Fruit fly (Drosophila melanogaster): ENCODE data around the gene snRNP-U1-C.
A peak's percentile ranks its signal among the peaks of the same experiment; 100 is the strongest.

snRNP-U1-C gene

DNA sequence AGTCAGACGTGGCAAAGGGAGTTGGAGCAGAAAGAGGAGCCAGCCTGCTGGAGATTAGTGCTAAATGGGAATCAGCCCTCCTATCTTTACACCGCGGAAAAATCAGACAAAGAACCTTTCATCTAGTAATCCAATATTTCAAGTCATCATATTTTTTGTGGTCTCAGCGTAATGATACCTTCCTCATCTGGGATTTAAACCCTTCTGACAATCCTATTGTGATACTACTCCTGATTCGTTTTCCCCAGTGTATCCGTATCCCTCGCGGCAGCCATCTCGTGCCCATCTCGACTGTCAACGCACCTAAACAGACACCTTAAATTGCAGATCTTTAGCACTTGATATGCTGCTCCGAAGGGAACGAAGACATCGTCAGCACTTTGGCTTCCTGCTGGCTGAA lies 14.9 kb upstream of the snRNP-U1-C start:
- TF ChIP-seq CG17801 (GFP tag; optimal IDR thresholded peaks at IDR 0.05; ENCODE audit: partially characterized antibody) = no peak

DNA sequence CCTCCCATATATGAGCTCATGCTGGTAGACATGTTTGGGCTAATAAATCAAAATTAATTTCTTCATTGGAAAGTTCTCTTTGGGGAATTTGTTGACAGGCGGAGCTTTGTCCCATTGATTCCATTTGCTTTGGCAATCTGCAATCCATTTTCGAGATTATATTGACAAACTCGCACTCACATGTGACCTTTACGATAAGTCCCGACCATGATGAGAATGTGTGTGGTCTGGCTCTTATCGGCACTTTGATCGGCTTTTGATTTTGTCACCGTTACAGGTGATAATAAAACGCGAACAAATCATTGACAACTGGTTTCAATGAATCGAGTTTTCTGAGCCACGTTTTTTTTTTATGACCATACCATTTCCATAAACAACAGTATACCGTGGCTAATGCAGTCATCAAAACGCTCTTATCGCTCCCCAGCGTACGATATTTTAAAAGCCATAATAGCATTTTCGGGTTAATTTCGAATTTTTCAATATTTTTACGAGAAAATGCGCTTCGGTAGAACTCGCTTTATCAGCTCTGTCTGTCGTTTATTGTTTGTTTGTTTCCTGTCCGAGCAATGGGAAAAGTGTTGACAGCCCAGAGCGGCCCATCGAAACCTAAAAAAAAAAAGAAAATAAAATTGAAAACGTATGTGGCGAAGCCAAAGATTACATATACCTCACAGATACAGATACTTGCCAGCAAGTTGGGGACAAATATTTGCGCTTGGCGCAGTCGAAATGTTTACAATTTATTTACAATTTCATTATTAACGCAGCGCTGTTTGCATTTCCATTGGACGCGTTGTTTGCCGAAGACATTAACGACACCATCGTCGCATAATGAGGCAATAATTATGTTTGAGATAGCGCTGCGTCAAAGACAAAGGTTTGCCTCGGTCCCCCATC lies 14.2 kb upstream of the snRNP-U1-C start:
- TF ChIP-seq CG17801 (GFP tag; optimal IDR thresholded peaks at IDR 0.05; ENCODE audit: partially characterized antibody) = no peak

dm6 chr3R:18995556-18996272 lies 12.3 kb upstream of the snRNP-U1-C start:
- no peak for TF ChIP-seq CG17801 (GFP tag; optimal IDR thresholded peaks at IDR 0.05; ENCODE audit: partially characterized antibody)

DNA sequence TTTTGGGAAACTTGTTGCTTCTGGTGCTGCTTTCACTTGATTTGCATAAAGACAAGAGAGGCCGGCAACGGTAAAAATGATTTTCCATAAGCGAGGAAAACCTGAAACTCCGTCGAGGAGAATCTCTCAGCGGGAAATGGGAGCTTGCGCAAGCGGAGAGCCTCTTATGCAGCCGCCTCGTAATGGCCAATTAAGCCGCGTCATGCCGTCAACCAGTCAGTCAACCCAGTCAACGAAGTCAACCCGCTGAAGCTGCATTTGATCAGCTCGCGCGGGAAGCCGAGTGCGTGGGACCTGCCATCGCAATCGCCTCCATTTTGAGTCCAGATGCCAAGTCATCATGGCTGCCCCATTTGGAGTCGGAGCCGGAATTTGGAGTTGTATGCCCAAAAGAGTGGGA lies 9.7 kb upstream of the snRNP-U1-C start:
- TF ChIP-seq CG17801 (GFP tag; optimal IDR thresholded peaks at IDR 0.05; ENCODE audit: partially characterized antibody) = no peak

dm6 chr3R:18991721-18992120 lies 8.3 kb upstream of the snRNP-U1-C start:
- TF ChIP-seq CG17801 (GFP tag; optimal IDR thresholded peaks at IDR 0.05; ENCODE audit: partially characterized antibody) = no peak

DNA sequence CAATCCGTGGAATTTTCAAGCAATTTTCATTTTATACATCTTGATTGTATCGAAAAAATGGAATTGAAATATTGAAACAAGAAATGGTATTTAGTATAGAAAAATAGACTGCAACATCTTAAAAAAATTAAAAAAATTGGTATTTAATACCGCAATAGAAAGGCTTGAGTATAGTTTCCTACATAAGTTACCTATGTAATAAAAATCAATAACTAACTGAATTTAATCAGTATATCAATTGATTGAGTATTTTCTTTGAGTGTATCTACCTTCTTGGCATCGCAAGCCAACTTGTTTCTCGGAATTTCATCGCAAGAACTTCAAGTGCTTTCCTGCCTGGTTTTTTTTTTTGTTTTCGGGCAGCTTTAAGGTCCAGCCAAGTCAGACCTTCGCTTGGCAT lies 7.1 kb upstream of the snRNP-U1-C start:
- TF ChIP-seq CG17801 (GFP tag; optimal IDR thresholded peaks at IDR 0.05; ENCODE audit: partially characterized antibody) = no peak

DNA sequence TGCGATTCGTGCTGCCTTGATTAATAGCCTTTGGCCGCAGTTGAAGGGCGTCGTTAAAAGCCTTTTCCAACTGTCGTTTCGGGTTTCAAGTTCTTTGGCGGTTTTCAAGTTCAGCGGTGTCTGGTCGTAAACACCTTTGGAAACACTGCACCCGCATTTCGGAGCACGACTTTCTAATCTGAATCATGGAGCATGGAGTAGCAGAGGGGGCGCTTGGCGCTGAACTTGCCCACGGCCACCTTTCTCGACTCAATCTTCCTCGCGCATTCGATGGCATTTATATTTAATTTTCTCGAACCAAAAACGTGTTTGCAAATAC lies 6.3 kb upstream of the snRNP-U1-C start:
- TF ChIP-seq CG17801 (GFP tag; optimal IDR thresholded peaks at IDR 0.05; ENCODE audit: partially characterized antibody) = no peak

dm6 chr3R:18988957-18989818 lies 5.7 kb upstream of the snRNP-U1-C start:
- TF ChIP-seq CG17801 (GFP tag; optimal IDR thresholded peaks at IDR 0.05; ENCODE audit: partially characterized antibody) = no peak

- TF ChIP-seq CG17801 (GFP tag; optimal IDR thresholded peaks at IDR 0.05; ENCODE audit: partially characterized antibody) = no peak
Measured at dm6 chr3R:18987428-18988416, 4.3 kb upstream of the snRNP-U1-C start.

dm6 chr3R:18986089-18986887 lies 2.8 kb upstream of the snRNP-U1-C start:
- no peak for TF ChIP-seq CG17801 (GFP tag; optimal IDR thresholded peaks at IDR 0.05; ENCODE audit: partially characterized antibody)

dm6 chr3R:18985114-18985785 lies 1.8 kb upstream of the snRNP-U1-C start:
- peak; percentile 81 for TF ChIP-seq CG17801 (GFP tag; optimal IDR thresholded peaks at IDR 0.05; ENCODE audit: partially characterized antibody)

dm6 chr3R:18980863-18981536 lies 2.5 kb downstream of the snRNP-U1-C start, which contains the start of the genes dnk and Smu1:
TSS of gene dnk (plus strand) at chr3R:18980995.
TSS of gene Smu1 (minus strand) at chr3R:18981324.
- TF ChIP-seq CG17801 (GFP tag; optimal IDR thresholded peaks at IDR 0.05; ENCODE audit: partially characterized antibody) = peak; percentile 59

Measured in ovary, adult (tissue).